Fruit fly (Drosophila melanogaster): ENCODE measurements around the gene CG32708.
"Not testable (repeated sequence)": the region's sequence is repeated elsewhere in the genome, so short reads cannot be mapped to it uniquely, and the experiment has no call there.

Gene CG32708

DNA sequence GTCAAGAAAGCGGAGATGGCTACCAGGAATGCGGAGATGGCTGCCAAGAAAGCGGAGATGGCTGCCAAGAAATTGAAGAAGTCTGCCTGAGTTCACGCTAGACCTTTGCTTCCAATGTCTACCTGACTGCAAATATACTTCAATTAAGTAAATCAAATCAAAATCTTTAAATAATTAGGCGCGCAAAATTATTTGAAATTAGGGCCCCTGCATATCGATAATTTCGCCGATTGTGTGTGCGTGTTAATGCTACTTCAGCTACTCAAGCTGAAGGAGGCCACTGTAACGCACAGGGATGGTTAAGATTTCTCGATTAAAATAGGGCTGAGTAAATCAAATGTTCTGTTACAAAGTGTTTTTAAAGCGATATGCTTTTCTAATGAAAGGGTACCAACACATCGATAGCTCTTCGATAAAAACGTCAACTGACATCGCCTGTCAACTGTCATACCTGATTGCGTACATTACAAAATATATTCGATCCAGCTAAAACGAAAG, 2.2 kb downstream of the CG32708 start, which contains the start of gene CG6999:
Gene CG6999, plus strand, starts transcription at position 448 of the 498 bp plus-strand sequence.
- TF ChIP-seq HLH106 (tag; optimal IDR thresholded peaks at IDR 0.05); OdsH (GFP tag; optimal IDR thresholded peaks at IDR 0.05); dsf (GFP tag; optimal IDR thresholded peaks at IDR 0.05; ENCODE audit: borderline replicate concordance): not testable (repeated sequence)

dm6 chrX:9089254-9090056, 3.7 kb downstream of the CG32708 start, which contains the start of gene CCT2:
TSS of gene CCT2 (plus strand) at chrX:9089513.
- TF ChIP-seq Hr83 (GFP tag; optimal IDR thresholded peaks at IDR 0.05; ENCODE audit: poor library complexity, severe bottlenecking) = no peak
- TF ChIP-seq HLH106 (tag; optimal IDR thresholded peaks at IDR 0.05) = peak; percentile 4
- no peak for TF ChIP-seq OdsH (GFP tag; optimal IDR thresholded peaks at IDR 0.05)
- TF ChIP-seq Rel (GFP tag; optimal IDR thresholded peaks at IDR 0.05) = no peak
- peak; percentile 5 for TF ChIP-seq Rel (tag; optimal IDR thresholded peaks at IDR 0.05)

- TF ChIP-seq HLH106 (tag; optimal IDR thresholded peaks at IDR 0.05) = no peak
Observed at dm6 chrX:9090057-9090358, 4.3 kb downstream of the CG32708 start.

DNA sequence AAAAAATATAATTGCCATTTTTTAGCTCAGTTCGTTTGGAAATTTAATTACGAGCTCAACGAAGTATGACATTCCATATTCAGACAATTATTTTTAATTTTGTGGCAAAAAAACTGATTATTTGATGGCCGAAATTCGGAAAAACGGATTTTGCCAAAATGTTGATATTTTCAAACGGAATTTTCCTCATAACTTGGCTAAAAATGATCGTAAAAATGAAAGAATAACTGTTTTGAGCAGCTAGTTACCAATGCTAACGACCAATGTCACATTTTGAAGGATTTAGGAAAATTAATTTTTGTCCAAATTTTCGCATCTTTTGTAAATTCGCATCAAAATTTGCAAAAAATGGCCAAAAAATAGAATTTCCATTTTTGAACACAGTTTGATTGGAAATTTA, 7.3 kb downstream of the CG32708 start:
- no peak for TF ChIP-seq brk (GFP tag; optimal IDR thresholded peaks at IDR 0.05)
- TF ChIP-seq dmrt93B (GFP tag; optimal IDR thresholded peaks at IDR 0.05) = no peak
- TF ChIP-seq psq (GFP tag; optimal IDR thresholded peaks at IDR 0.05) = no peak
- no peak for TF ChIP-seq Sp1 (GFP tag; optimal IDR thresholded peaks at IDR 0.05)
- TF ChIP-seq HLH106 (tag; optimal IDR thresholded peaks at IDR 0.05) = no peak
- peak; percentile 92 for TF ChIP-seq Dfd (GFP tag; optimal IDR thresholded peaks at IDR 0.05)

dm6 chrX:9093912-9094311, 8.2 kb downstream of the CG32708 start:
- TF ChIP-seq lola (GFP tag; optimal IDR thresholded peaks at IDR 0.05) = no peak
- TF ChIP-seq usp (GFP tag; optimal IDR thresholded peaks at IDR 0.05) = no peak
- TF ChIP-seq N (GFP tag; optimal IDR thresholded peaks at IDR 0.05) = no peak
- TF ChIP-seq Sp1 (GFP tag; optimal IDR thresholded peaks at IDR 0.05) = no peak

DNA sequence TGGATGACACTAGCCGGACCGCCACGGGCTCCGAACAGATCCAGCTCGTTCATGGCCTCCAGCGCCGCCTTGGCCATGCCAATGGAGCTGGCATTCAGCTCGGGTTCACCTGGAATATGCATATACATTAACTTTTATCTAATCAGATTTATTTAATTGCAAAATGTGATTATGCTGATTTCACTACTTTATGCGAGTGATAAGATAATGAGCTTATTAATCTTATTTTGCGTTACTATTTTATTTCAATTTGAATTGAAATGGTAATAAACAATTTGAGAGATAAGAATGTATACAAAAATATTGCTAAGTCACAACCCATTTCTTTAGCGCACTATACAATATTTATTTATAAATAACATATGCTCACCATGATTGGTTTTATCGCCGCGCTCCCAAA, 16.4 kb downstream of the CG32708 start:
- TF ChIP-seq Myc (optimal IDR thresholded peaks at IDR 0.05) = no peak
- TF ChIP-seq brk (GFP tag; optimal IDR thresholded peaks at IDR 0.05) = no peak
- TF ChIP-seq GATAd (GFP tag; optimal IDR thresholded peaks at IDR 0.05) = no peak
- TF ChIP-seq dmrt93B (GFP tag; optimal IDR thresholded peaks at IDR 0.05) = no peak
- no peak for TF ChIP-seq CG32264 (GFP tag; optimal IDR thresholded peaks at IDR 0.05)
- TF ChIP-seq fru (GFP tag; optimal IDR thresholded peaks at IDR 0.05) = no peak
- no peak for TF ChIP-seq sage (GFP tag; optimal IDR thresholded peaks at IDR 0.05)
- no peak for TF ChIP-seq Hnf4 (GFP tag; optimal IDR thresholded peaks at IDR 0.05)
- TF ChIP-seq Hr83 (GFP tag; optimal IDR thresholded peaks at IDR 0.05; ENCODE audit: poor library complexity, severe bottlenecking) = no peak
- no peak for TF ChIP-seq pan (optimal IDR thresholded peaks at IDR 0.05)

DNA sequence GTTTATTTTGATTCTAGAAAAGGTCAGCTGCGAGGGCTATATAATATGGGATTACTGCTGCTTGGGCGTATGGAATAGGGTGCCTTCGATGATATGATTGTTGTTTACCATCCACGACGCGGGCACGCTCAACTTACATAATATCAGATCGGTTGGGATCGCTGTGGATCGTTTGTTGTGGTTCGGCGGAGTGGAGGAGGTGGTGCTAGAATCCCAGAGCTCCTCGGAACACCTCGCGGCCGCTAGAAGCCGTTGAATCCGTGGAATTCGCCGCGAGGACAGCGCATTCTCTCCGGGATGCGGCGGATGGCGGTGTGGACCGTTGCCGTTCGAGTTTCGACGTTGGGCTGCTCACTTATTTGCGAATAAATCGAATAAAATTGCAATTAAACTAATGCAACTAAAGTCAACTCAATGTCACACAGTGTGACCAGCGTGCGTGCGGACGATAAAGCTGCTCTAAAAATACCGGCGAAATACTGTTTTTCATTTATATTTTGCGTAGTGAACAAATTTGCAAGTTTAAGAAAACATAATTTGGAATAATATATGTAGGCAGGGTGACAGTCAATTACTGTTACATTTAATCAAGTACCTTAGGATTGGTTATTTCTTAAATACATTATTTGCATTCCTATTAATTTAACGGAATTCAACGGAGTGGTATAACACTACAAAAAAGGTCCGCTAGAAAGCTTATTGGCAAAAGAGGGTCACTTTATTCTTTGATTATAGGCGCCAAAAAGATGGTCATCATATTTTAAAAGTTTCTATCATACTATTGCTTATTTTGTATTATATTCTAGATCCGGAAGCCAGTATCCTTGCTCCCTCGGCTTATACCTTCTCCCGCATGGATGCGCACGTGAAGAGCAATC, 17.8 kb downstream of the CG32708 start, which contains the start of gene CG7766:
Gene CG7766, minus strand, starts transcription at position 432 of the 878 bp plus-strand sequence.
- TF ChIP-seq Abd-B (GFP tag; optimal IDR thresholded peaks at IDR 0.05) = no peak

DNA sequence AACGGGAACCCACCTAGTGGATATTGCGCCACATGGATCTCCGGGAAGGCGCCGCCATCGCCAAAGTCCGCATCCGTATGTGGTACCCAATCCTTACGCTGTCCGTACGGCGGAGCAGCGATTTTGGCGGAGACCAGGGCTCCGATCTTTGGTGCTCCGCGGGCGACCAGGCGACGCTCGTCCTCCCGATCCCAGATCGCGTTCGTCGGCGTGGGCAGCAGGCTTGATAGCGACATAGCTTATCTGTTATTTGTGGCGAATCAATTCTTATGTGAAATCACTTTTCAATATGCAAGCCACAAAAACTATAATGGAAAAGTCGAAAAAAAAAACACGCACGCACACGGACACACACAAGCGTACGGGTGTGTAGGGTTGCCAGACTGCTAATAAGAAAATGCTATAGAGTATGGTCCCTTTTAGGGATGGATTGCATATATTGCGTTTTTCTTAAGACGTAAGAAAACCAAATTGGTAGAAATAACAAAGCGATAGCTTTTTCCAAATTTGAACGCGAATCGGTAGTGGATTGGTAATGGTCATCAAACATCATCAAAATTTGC, 20.6 kb downstream of the CG32708 start, which contains the start of gene Bx42:
Gene Bx42, minus strand, starts transcription at position 393 of the 563 bp plus-strand sequence.
- TF ChIP-seq Vsx2 (GFP tag; optimal IDR thresholded peaks at IDR 0.05; ENCODE audit: partially characterized antibody) (no peak), OdsH (GFP tag; optimal IDR thresholded peaks at IDR 0.05) (no peak), sv (GFP tag; optimal IDR thresholded peaks at IDR 0.05) (peak; percentile 1), woc (GFP tag; optimal IDR thresholded peaks at IDR 0.05) (peak; percentile 50), HLH106 (tag; optimal IDR thresholded peaks at IDR 0.05) (no peak), sage (GFP tag; optimal IDR thresholded peaks at IDR 0.05) (no peak), Hr78 (GFP tag; optimal IDR thresholded peaks at IDR 0.05) (no peak), ey (GFP tag; optimal IDR thresholded peaks at IDR 0.05) (no peak), Jra (GFP tag; optimal IDR thresholded peaks at IDR 0.05) (no peak), dl (GFP tag; optimal IDR thresholded peaks at IDR 0.05; ENCODE audit: insufficient read depth in 1 of 2, partially characterized antibody in 2 of 2) (no peak), dsf (GFP tag; optimal IDR thresholded peaks at IDR 0.05; ENCODE audit: borderline replicate concordance) (no peak), br (GFP tag; optimal IDR thresholded peaks at IDR 0.05) (no peak), CG32264 (GFP tag; optimal IDR thresholded peaks at IDR 0.05) (no peak), CrebA (GFP tag; optimal IDR thresholded peaks at IDR 0.05; ENCODE audit: borderline replicate concordance) (no peak), fru (GFP tag; optimal IDR thresholded peaks at IDR 0.05) (no peak), Rel (GFP tag; optimal IDR thresholded peaks at IDR 0.05) (no peak), Rel (tag; optimal IDR thresholded peaks at IDR 0.05) (no peak)

Measured in whole organism, wandering third instar larva.